Fruit fly (Drosophila melanogaster): ENCODE results near the gene Eig71Ek.

DNA sequence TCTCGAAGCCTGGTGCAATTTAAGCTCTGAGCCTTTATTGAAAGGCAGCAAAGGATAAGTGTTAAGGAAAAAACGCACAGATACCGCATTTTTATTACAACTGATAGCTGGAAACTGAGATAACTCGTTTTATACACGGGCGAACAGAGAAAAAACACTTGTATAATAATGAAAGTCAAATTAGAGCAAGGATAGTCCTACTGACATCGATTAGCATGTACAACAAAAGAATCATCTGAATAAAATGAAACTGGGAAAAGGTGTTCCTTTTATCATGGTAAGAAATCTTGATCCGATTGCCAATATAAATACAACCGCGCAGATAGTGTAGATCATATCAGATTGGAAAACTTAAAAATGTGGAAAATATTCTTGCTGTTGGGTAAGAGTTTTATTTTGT lies at the start of gene Eig71Ek, which contains the start of gene Eig71Ej:
- TF ChIP-seq CG8478 (optimal IDR thresholded peaks at IDR 0.05) (no peak), CTCF (optimal IDR thresholded peaks at IDR 0.05) (no peak)
